Fruit fly (Drosophila melanogaster): ENCODE data around the gene CG8032.

Gene CG8032

dm6 chr3R:8676560-8677000 lies 12.7 kb downstream of the CG8032 start, which contains the start of the genes Unc50, CG11755 and CG8043 (continued):
- TF ChIP-seq CG1792 (GFP tag; optimal IDR thresholded peaks at IDR 0.05) = no peak
- peak; percentile 45; the same call in 1 of the 3 replicates for TF ChIP-seq Optix (GFP tag; IDR thresholded peaks at IDR 0.05)
- TF ChIP-seq bcd (GFP tag; optimal IDR thresholded peaks at IDR 0.05) = peak; percentile 79
- TF ChIP-seq Drgx (GFP tag; IDR thresholded peaks at IDR 0.05) = peak; percentile 35; the same call in 1 of the 2 replicates
- peak; percentile 73 for TF ChIP-seq Sox100B (GFP tag; optimal IDR thresholded peaks at IDR 0.05)
- peak; percentile 87 for TF ChIP-seq CG12391 (tag; optimal IDR thresholded peaks at IDR 0.05)
- TF ChIP-seq Abd-B (GFP tag; optimal IDR thresholded peaks at IDR 0.05) = peak; percentile 83
- TF ChIP-seq CG9727 (GFP tag; optimal IDR thresholded peaks at IDR 0.05) = peak; percentile 82
- TF ChIP-seq Ravus (GFP tag; IDR thresholded peaks at IDR 0.05) = peak; percentile 10; the same call in 1 of the 2 replicates
- TF ChIP-seq CG30403 (GFP tag; optimal IDR thresholded peaks at IDR 0.05) = peak; percentile 90
- peak; percentile 70 for TF ChIP-seq CG10209 (GFP tag; optimal IDR thresholded peaks at IDR 0.05)
- peak; percentile 63 for TF ChIP-seq esg (GFP tag; conservative IDR thresholded peaks at IDR 0.05)
- TF ChIP-seq CG2120 (GFP tag; optimal IDR thresholded peaks at IDR 0.05) = peak; percentile 89
- 0 out of 2 replicates have a peak, but pooled peaks have one; percentile 7 for TF ChIP-seq CG17328 (GFP tag; IDR thresholded peaks at IDR 0.05)
- TF ChIP-seq CG14050 (GFP tag; IDR thresholded peaks at IDR 0.05) = peak; percentile 25; the same call in 1 of the 3 replicates
- peak; percentile 53 to 74 for TF ChIP-seq chif (GFP tag; optimal IDR thresholded peaks at IDR 0.05)
- peak; percentile 99 for TF ChIP-seq CG2129 (GFP tag; IDR thresholded peaks at IDR 0.05; ENCODE audit: partially characterized antibody)
- no peak for TF ChIP-seq Elba2 (GFP tag; optimal IDR thresholded peaks at IDR 0.05)
- TF ChIP-seq D19B (GFP tag; optimal IDR thresholded peaks at IDR 0.05) = peak; percentile 24
- peak; percentile 59 for TF ChIP-seq CG33213 (GFP tag; optimal IDR thresholded peaks at IDR 0.05)
- no peak for TF ChIP-seq CG7745 (tag; optimal IDR thresholded peaks at IDR 0.05)
- TF ChIP-seq jigr1 (GFP tag; IDR thresholded peaks at IDR 0.05) = peak; percentile 75; the same call in 2 of the 3 replicates
- peak; percentile 57 for TF ChIP-seq CG4820 (GFP tag; optimal IDR thresholded peaks at IDR 0.05)
- peak; percentile 74 for TF ChIP-seq CG15601 (tag; optimal IDR thresholded peaks at IDR 0.05)
- TF ChIP-seq Dll (GFP tag; IDR thresholded peaks at IDR 0.05; ENCODE audit: partially characterized antibody) = peak; percentile 100
- TF ChIP-seq NfI (GFP tag; optimal IDR thresholded peaks at IDR 0.05) = peak; percentile 69
- peak; percentile 77 for TF ChIP-seq dmrt11E (tag; optimal IDR thresholded peaks at IDR 0.05)
- 0 out of 3 replicates have a peak, but pooled peaks have one; percentile 32 for TF ChIP-seq ken (GFP tag; IDR thresholded peaks at IDR 0.05)
- TF ChIP-seq CG4328 (GFP tag; optimal IDR thresholded peaks at IDR 0.05) = peak; percentile 31
- TF ChIP-seq schlank (tag; optimal IDR thresholded peaks at IDR 0.05) = peak; percentile 22
- TF ChIP-seq CG1529 (GFP tag; optimal IDR thresholded peaks at IDR 0.05) = peak; percentile 32
- peak; percentile 53 for TF ChIP-seq tx (GFP tag; optimal IDR thresholded peaks at IDR 0.05)
- peak; percentile 74 for TF ChIP-seq Ets97D (GFP tag; optimal IDR thresholded peaks at IDR 0.05)
- no peak for TF ChIP-seq NC2α (GFP tag; optimal IDR thresholded peaks at IDR 0.05)
- peak; percentile 49 for TF ChIP-seq CG11723 (GFP tag; optimal IDR thresholded peaks at IDR 0.05)
- TF ChIP-seq Taf1 (GFP tag; IDR thresholded peaks at IDR 0.05) = peak; percentile 72
- TF ChIP-seq scrt (GFP tag; optimal IDR thresholded peaks at IDR 0.05) = no peak
- peak; percentile 59 for TF ChIP-seq Dek (tag; optimal IDR thresholded peaks at IDR 0.05)
- TF ChIP-seq trem (tag; optimal IDR thresholded peaks at IDR 0.05) = peak; percentile 94
- TF ChIP-seq E2f2 (GFP tag; IDR thresholded peaks at IDR 0.05) = peak; percentile 47; the same call in 1 of the 2 replicates
- TF ChIP-seq CG32532 (GFP tag; IDR thresholded peaks at IDR 0.05) = peak; percentile 86
- TF ChIP-seq pb (GFP tag; optimal IDR thresholded peaks at IDR 0.05) = peak; percentile 47
- TF ChIP-seq CG2875 (GFP tag; optimal IDR thresholded peaks at IDR 0.05) = peak; percentile 51
- TF ChIP-seq CG2889 (GFP tag; IDR thresholded peaks at IDR 0.05) = no peak; the same call in 2 of the 3 replicates
- peak; percentile 1 for TF ChIP-seq CG4707 (GFP tag; optimal IDR thresholded peaks at IDR 0.05)
- no peak for TF ChIP-seq CG6175 (GFP tag; IDR thresholded peaks at IDR 0.05)
- peak; percentile 86 for TF ChIP-seq CG8388 (GFP tag; optimal IDR thresholded peaks at IDR 0.05)
- peak in 1 of 3 experiments; percentile 82 for TF ChIP-seq lola (GFP tag; optimal IDR thresholded peaks at IDR 0.05)
- peak; percentile 19 for TF ChIP-seq trh (GFP tag; optimal IDR thresholded peaks at IDR 0.05)
- TF ChIP-seq CG6654 (GFP tag; optimal IDR thresholded peaks at IDR 0.05) = peak; percentile 10
